Worm (Caenorhabditis elegans): ENCODE measurements around the gene ubxn-4.

ubxn-4 gene

DNA sequence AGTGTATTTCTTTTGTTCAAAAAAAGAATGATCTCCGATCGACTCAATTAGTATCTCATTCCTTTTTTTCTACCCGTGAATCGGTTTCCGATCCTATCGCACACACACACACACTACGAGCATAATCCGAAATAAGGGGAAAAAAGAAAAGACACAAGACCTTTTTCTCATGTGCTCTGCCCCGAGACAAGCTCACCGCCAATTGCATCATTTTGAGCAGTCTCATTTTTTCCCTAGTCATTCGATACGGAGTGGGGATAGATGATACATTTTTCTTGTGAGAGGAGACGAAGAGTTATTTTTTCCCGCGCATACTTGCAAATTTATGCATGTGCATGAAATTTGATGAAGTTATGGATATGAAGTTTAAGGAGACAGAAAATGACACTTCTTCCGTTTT lies 13.1 kb downstream of the ubxn-4 start:
- TF ChIP-seq unc-62 (GFP tag; optimal IDR thresholded peaks at IDR 0.05), result no peak

DNA sequence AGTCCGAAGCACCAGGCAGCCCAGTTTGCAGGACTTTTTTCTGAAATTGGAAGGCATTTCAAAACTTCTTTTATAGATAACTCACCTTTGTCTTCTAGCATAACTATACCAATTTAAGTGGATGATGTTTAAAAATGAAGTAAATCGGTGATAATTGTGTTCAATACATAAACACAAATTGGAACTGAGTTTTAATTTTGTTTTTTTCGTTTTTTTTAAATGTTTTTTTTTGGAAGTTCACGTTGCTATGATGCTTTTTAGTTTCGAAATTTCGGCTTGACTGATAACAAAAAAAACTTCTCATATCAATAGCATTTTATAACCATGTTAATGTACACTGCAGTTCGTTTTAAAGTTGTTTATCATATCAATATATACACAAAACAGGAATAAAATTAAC lies 15.8 kb downstream of the ubxn-4 start, which contains the start of gene ZK353.4:
TSS of gene ZK353.4 (minus strand) at position 101 of the 400 bp plus-strand sequence.
- no peak for TF ChIP-seq unc-62 (GFP tag; optimal IDR thresholded peaks at IDR 0.05)

DNA sequence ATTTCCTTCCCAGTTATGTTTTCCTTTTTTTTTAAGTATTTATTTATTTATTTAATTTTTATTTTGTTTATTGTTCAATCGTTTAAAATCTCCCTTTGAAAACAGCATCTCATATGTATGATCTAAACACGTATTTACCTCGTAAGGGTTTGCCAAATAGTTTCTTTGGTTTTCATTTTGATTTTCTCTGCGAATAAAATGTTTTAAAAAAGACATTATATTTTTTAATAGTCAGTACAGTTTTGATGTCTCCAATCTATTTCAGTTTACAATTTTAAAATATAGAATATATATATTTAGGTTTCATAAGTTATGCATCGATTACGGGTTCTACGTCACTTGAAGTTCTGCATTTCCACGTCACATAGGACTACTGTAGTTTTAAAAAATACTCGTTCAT lies 24.7 kb downstream of the ubxn-4 start, which contains the start of gene R05D3.12:
TSS of gene R05D3.12 (plus strand) at position 301 of the 400 bp plus-strand sequence.
- no peak for TF ChIP-seq unc-62 (GFP tag; optimal IDR thresholded peaks at IDR 0.05)

DNA sequence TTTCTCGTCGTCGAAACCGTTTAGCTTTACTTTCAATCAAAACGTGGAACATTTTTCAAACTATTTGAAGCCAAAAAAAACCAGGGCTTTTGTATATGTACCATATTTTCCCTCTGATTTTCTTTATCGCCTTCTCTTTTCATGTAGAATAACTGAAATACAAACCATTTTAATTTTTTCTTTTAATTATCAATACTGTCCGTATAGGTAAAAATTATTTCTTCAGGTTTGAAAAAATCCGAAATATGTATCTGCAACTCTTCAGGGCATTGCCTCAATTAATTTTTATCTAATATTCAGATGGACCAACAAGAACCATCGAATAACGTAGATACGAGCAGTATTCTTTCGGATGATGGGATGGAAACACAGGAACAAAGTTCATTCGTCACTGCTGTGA lies 30.4 kb downstream of the ubxn-4 start, which contains the start of gene met-2:
TSS of gene met-2 (plus strand) at position 301 of the 400 bp plus-strand sequence.
- TF ChIP-seq unc-62 (GFP tag; optimal IDR thresholded peaks at IDR 0.05), result no peak

DNA sequence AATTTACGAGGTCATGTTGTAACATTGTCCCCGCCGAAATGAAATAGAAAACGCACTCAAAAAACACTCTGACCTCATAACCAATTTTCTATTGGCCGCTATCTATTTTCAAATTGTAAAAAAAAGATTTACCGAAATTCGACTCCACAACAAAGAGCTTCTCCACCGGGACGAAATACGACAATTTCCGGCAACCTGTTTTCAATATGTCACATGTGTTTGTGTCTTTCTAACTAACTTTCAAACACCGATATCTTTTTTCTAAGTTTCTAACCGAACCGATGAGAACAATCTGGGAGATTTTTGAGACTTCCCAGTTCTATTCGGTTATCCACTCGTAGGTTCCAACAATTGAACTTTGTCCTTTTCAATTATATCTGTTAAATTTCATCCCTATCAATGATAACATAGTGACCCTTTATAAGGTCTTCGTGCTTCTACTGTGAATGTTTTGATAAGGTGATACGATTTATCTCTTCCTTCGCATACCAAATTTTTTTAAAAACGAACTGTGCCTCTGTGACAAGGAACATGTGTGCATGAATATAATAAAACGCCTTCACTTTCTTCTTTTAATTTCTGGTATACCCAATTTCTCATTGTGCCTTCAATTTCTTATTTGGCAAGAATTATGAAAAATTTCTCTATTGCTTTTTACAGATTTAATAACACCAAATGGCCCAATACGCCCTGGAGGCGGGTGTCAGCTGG lies 33.6 kb downstream of the ubxn-4 start, which contains the start of gene lmbr-1:
TSS of gene lmbr-1 (plus strand) at position 661 of the 711 bp plus-strand sequence.
- TF ChIP-seq unc-62 (GFP tag; optimal IDR thresholded peaks at IDR 0.05), result no peak

DNA sequence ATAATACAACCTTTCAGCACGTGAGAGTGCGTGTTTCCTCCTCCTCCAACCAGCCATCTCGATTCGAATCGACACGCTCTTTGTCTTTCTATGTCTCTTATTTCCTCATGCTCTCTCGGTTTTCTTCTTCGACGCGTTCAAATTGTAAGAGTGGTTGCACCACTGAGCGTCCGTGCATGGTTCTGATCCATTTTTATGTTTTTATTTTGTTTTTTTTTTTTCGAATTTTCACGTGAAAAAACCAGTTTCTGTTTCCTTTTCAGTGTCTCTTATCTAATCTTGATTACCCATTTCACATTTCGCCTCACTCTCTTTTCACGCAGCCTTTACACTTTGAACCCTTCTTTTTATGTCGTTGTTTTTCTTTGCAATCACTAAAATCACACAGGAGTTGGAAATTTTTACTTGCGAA lies 34.5 kb downstream of the ubxn-4 start:
- TF ChIP-seq unc-62 (GFP tag; optimal IDR thresholded peaks at IDR 0.05), result no peak

DNA sequence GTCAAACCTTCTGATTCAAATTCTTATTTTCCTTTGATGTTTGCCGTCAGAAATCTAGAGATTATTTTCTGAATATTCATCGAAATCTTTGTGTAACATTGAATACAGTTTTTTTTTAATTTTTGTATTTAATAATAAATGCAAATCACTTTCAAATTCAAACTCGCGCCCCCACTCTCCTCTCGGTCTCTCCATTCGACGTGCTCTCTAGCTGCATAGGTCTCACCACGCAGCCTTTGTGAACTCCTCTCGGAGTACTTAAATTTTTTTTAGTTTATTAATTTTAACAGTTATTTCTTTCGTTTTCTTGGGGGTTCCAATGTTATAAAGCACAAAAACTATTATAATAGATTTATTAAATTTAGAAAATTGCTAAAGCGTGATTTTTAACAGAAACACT lies 35.2 kb downstream of the ubxn-4 start:
- no peak for TF ChIP-seq unc-62 (GFP tag; optimal IDR thresholded peaks at IDR 0.05)

DNA sequence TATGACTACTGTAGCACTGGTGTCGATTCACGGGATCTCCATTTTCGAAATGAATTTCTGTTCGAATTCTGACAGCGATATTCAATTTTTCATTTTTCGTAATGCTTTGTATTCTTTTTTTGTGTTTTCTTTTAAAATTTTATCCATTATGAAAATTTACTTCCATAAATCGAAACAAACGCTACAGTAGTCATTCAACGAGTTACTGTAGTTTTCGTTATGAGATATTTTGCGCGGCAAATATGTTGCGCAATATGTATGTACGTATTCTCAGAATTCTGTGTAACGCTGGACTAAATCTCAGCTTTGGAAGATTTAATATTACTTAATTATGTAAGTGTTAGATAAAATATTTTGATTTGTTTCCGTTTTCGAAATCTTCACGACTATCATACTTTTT lies 36.2 kb downstream of the ubxn-4 start:
- no peak for TF ChIP-seq unc-62 (GFP tag; optimal IDR thresholded peaks at IDR 0.05)

DNA sequence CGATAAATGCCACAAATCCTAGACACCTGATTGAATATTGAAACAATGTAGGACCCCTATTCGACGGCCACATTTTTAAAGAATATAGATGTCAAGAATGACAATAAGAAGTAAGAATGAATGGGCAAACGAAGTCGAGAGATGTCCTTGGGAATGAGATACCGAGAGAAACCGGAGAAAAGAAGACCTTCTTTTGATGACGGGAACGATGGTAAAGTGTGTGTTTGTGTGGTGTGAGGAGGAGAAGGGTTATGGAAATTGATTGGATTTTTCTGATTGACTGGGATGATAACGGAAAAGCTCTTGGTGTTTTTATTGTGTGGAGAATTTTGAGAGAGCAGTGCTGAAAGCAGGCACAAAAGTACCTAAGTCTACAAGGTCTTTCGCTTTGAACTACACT lies 36.7 kb downstream of the ubxn-4 start, which contains the start of gene R05D3.9:
TSS of gene R05D3.9 (minus strand) at position 101 of the 400 bp plus-strand sequence.
- TF ChIP-seq unc-62 (GFP tag; optimal IDR thresholded peaks at IDR 0.05), result no peak

DNA sequence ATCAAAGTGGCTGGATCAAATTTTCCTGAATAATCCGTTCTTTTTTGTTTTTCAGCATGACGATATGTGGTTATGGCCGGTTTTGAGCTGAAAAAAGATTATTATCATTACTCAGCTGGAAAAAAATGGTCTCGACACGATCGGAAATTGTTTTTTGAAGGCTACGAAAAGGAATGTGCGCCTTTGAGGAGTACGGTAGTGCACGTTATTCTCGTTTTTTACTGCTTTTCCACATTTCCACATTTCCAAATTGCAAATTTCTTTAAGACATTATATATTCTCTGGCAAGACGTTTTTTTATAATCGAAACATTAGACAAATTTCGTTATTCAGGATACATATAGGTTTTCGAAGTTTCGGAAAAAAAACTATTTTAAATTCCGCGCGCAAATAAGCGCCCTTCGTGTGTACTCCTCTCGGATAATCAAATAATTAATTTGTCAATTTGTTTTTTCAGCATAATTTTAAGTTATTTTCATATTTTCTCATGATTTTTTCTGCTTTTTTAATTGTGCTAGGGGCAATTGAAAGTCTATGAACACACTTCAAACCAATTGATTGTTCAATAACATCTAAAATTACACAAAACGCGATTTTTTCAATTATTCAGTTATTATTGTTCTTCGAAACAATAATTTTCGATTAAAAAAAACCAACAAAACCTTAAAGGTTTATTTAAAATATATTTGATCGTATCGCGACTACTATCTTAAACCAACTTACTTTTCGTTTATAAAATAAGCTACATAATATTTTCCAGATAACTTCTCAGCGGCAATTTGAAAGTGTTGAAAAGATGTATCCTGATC lies 41.9 kb downstream of the ubxn-4 start, which contains the start of gene R05D3.3:
TSS of gene R05D3.3 (plus strand) at position 759 of the 809 bp plus-strand sequence.
- TF ChIP-seq unc-62 (GFP tag; optimal IDR thresholded peaks at IDR 0.05), result no peak

DNA sequence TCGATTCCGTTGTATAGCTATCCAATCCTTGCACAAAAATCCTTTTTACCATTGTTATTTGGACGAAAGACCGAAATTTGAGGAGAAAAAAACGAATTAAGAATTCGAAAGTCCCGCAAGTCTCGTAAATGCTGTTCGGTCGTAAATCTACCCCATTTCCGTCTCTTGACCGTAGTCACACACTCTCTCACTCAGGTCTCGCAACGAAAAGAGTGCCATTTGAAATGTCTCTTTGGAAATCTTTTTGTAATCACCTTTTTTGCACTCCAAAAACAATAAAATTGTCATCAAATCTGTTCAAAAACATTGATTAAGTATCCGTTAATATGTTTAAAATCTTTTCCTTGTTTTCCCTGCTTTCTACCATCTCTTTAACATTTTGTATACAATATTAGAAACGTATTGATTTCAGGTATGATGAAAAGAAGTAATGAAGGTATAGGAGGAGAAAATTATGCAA lies 47.1 kb downstream of the ubxn-4 start, which contains the start of the genes R05D3.8 and rfp-1:
TSS of gene R05D3.8 (minus strand) at position 115 of the 460 bp plus-strand sequence.
TSS of gene rfp-1 (plus strand) at position 410 of the 460 bp plus-strand sequence.
- no peak for TF ChIP-seq unc-62 (GFP tag; optimal IDR thresholded peaks at IDR 0.05)

DNA sequence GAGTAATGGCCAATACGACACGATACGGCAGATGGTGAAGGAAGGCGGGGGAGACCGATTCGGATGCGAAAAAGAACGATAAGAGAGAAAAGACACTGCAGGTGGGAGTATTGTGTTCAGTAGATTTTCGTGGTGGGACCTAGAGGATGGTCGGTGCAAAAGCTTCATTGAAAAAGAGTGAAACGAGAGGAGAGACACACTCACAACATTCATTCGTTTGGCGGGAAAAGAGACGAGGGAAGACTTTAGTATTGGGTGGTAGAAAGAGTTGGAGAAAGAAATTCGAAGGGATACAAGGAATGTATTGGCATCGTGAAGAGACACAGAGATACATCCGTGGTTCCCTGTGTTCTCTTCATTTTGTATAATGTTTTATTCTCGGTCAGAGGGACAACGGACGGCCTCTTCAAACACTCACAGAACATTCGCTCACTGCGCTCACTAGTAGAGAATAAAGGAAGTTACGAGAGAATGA lies 48.9 kb downstream of the ubxn-4 start:
- TF ChIP-seq unc-62 (GFP tag; optimal IDR thresholded peaks at IDR 0.05), result no peak

DNA sequence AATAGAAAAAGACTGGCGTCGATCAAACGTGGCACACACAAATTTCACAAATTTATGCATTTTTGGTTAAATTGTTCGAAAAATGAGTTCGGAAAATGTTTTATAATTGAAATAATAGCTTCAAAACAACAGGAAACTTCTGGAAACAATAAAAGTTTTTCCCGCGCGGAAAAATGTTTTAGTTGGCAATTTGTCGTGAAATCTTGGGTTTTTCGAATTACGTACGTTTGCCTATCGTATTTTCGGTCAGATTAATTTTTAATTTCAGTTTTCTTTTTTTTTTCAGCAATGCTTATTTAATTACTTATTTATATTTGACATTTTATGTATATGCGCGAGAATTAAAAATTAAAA lies 49.9 kb downstream of the ubxn-4 start:
- TF ChIP-seq unc-62 (GFP tag; optimal IDR thresholded peaks at IDR 0.05), result no peak

DNA sequence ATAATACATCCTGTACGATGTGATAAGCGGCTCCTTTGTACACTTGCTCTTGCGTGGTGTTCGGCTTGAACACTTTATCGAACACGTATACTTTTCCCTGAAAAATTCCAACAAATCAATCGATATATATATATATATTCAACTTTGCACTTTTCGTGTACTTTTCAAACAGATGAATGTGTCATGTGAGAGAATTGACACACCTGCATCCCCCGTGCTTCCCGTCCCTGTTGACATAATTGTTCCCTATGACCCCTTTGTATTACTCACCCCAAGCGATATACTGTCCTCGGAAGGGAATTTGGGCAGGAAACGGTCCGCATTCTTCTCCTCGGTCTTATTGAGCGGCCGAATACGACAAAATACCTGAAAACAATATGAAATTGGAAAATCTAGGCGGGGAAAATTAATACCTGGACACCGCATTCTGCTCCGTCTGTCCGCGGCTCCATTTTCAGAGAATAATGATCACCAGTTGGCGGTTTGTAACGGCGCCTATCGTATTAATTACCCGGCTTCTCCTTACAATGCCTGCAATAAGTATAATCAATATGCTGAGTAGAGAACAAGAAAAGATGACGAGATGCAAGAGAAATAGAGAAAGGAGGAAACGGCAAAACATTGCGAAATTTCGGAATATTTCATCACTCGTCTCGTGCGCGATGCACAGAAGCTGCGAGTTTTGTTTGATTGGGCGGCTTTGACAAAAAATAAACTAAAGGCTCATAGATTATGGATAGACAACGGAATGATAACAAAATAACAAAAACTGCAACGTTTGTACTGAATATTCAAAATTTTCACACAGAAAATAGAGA lies 50.5 kb downstream of the ubxn-4 start, which contains the start of gene unc-116:
TSS of gene unc-116 (minus strand) at position 531 of the 818 bp plus-strand sequence.
- TF ChIP-seq unc-62 (GFP tag; optimal IDR thresholded peaks at IDR 0.05), result no peak
